Fruit fly (Drosophila melanogaster) whole organism, embryonic: ENCODE results near the gene Atpalpha.

Experiments
- Adf1 ChIP-seq: fragments of 200-800 bp; sonication (Bioruptor generic); IDR thresholded peaks from 2 replicates; pipeline ENCODE4 v1.3.6; 2022; ENCODE audit warnings: missing biosample characterization, missing genetic modification characterization
- BtbVII ChIP-seq: fragments of 200-800 bp; sonication (Bioruptor generic); optimal IDR thresholded peaks from 3 replicates; lab custom pipeline; 2017; ENCODE audit warnings: missing biosample characterization, mild to moderate bottlenecking, missing genetic modification characterization
- CG10462 ChIP-seq: fragments of 200-800 bp; sonication (Bioruptor generic); optimal IDR thresholded peaks from 2 replicates; lab custom pipeline; 2016; ENCODE audit warnings: missing biosample characterization, missing genetic modification characterization
- CG11247 ChIP-seq: fragments of 200-800 bp; sonication (Bioruptor generic); IDR thresholded peaks from 2 replicates; pipeline ENCODE4 v1.3.6; 2022; ENCODE audit warnings: missing biosample characterization, missing genetic modification characterization
- CG12942 ChIP-seq: fragments of 200-800 bp; sonication (Bioruptor generic); optimal IDR thresholded peaks from 3 replicates; lab custom pipeline; 2016; ENCODE audit warnings: missing biosample characterization, missing genetic modification characterization
- CG13296 ChIP-seq: fragments of 200-800 bp; sonication (Bioruptor generic); optimal IDR thresholded peaks from 3 replicates; lab custom pipeline; 2018; ENCODE audit warnings: missing biosample characterization, mild to moderate bottlenecking, missing genetic modification characterization
- CG13775 ChIP-seq: fragments of 200-800 bp; sonication (Bioruptor generic); optimal IDR thresholded peaks from 3 replicates; lab custom pipeline; 2017; ENCODE audit warnings: missing biosample characterization, mild to moderate bottlenecking, missing genetic modification characterization
- CG15514 ChIP-seq: fragments of 200-800 bp; sonication (Bioruptor generic); optimal IDR thresholded peaks from 3 replicates; lab custom pipeline; 2017; ENCODE audit warnings: missing biosample characterization, missing genetic modification characterization, mild to moderate bottlenecking, moderate library complexity, missing genetic modification reagents
- CG16863 ChIP-seq: fragments of 200-800 bp; sonication (Bioruptor generic); optimal IDR thresholded peaks from 3 replicates; lab custom pipeline; 2016; ENCODE audit warnings: missing biosample characterization, missing genetic modification characterization
- CG18262 ChIP-seq: fragments of 200-800 bp; optimal IDR thresholded peaks from 3 replicates; lab custom pipeline; 2019; ENCODE audit warnings: missing biosample characterization, mild to moderate bottlenecking, missing genetic modification characterization, moderate library complexity
- CG2129 ChIP-seq: fragments of 200-800 bp; sonication (Bioruptor generic); IDR thresholded peaks from 2 replicates; pipeline ENCODE4 v1.3.6; 2022; ENCODE audit warnings: missing biosample characterization, missing genetic modification characterization; ENCODE audit not compliant: partially characterized antibody
- CG3163 ChIP-seq: fragments of 200-800 bp; sonication (Bioruptor generic); optimal IDR thresholded peaks from 3 replicates; lab custom pipeline; 2016; ENCODE audit warnings: missing biosample characterization, missing genetic modification characterization
- CG32772 ChIP-seq: fragments of 200-800 bp; sonication (Bioruptor generic); IDR thresholded peaks from 2 replicates; pipeline ENCODE4 v1.3.6; 2022; ENCODE audit warnings: missing biosample characterization, missing genetic modification characterization
- CG33213 ChIP-seq: fragments of 200-800 bp; sonication (Bioruptor generic); optimal IDR thresholded peaks from 3 replicates; lab custom pipeline; 2016; ENCODE audit warnings: missing biosample characterization, missing genetic modification characterization
- CG43689 ChIP-seq: fragments of 200-800 bp; sonication (Bioruptor generic); IDR thresholded peaks from 2 replicates; pipeline ENCODE4 v1.3.6; 2022; ENCODE audit warnings: missing biosample characterization, missing genetic modification characterization
- CG6765 ChIP-seq: fragments of 200-800 bp; sonication (Bioruptor generic); optimal IDR thresholded peaks from 3 replicates; lab custom pipeline; 2017; ENCODE audit warnings: missing biosample characterization, mild to moderate bottlenecking, missing genetic modification characterization
- CG7372 ChIP-seq: fragments of 200-800 bp; sonication (Bioruptor generic); IDR thresholded peaks from 2 replicates; pipeline ENCODE4 v1.3.6; 2022; ENCODE audit warnings: missing biosample characterization, missing genetic modification characterization
- CG7928 ChIP-seq: fragments of 200-800 bp; sonication (Bioruptor generic); optimal IDR thresholded peaks from 2 replicates; lab custom pipeline; 2017; ENCODE audit warnings: missing biosample characterization, mild to moderate bottlenecking, missing genetic modification characterization
- CG7963 ChIP-seq: fragments of 200-800 bp; sonication (Bioruptor generic); IDR thresholded peaks from 3 replicates; pipeline ENCODE4 v1.3.6; 2022; ENCODE audit warnings: missing biosample characterization, missing genetic modification characterization; ENCODE audit not compliant: partially characterized antibody
- CG8089 ChIP-seq: fragments of 200-800 bp; sonication (Bioruptor generic); optimal IDR thresholded peaks from 3 replicates; lab custom pipeline; 2016; ENCODE audit warnings: missing biosample characterization, missing genetic modification characterization
- CG8944 ChIP-seq: fragments of 200-800 bp; sonication (Bioruptor generic); optimal IDR thresholded peaks from 3 replicates; lab custom pipeline; 2016; ENCODE audit warnings: missing biosample characterization, missing genetic modification characterization
- CG9817 ChIP-seq: fragments of 200-800 bp; sonication (Bioruptor generic); optimal IDR thresholded peaks from 2 replicates; lab custom pipeline; 2018; ENCODE audit warnings: missing biosample characterization, mild to moderate bottlenecking, missing genetic modification characterization, moderate library complexity
- CG9932 ChIP-seq: fragments of 200-800 bp; sonication (Bioruptor generic); IDR thresholded peaks from 2 replicates; pipeline ENCODE4 v1.3.6; 2022; ENCODE audit warnings: missing biosample characterization, missing genetic modification characterization
- Dfd ChIP-seq, 2 experiments: fragments of >200 bp; optimal IDR thresholded peaks; 2 replicates each; lab custom pipeline; 2017; ENCODE audit warnings: missing biosample characterization in 2 of 2, missing genetic modification characterization in 2 of 2
- Gug ChIP-seq: fragments of 200-800 bp; sonication (Bioruptor generic); IDR thresholded peaks from 4 replicates; pipeline ENCODE4 v1.3.6; 2022; ENCODE audit warnings: missing biosample characterization, missing genetic modification characterization
- Hsf ChIP-seq: fragments of 200-800 bp; sonication (Bioruptor generic); optimal IDR thresholded peaks from 3 replicates; lab custom pipeline; 2016; ENCODE audit warnings: missing biosample characterization, missing genetic modification characterization
- Lim3 ChIP-seq: fragments of 200-800 bp; sonication (Bioruptor generic); IDR thresholded peaks from 2 replicates; pipeline ENCODE4 v1.3.6; 2022; ENCODE audit warnings: missing biosample characterization, missing genetic modification characterization
- Lpt ChIP-seq: fragments of >200 bp; optimal IDR thresholded peaks from 2 replicates; lab custom pipeline; 2018; ENCODE audit warnings: missing biosample characterization, missing genetic modification characterization
- Nf-YC ChIP-seq: fragments of 200-800 bp; optimal IDR thresholded peaks from 3 replicates; lab custom pipeline; 2019; ENCODE audit warnings: missing biosample characterization, mild to moderate bottlenecking, missing genetic modification characterization, moderate library complexity
- Sin3A ChIP-seq: fragments of >200 bp; optimal IDR thresholded peaks from 2 replicates; lab custom pipeline; 2018
- Ssrp ChIP-seq: fragments of 200-800 bp; sonication (Bioruptor generic); optimal IDR thresholded peaks from 2 replicates; lab custom pipeline; 2018; ENCODE audit warnings: missing biosample characterization, mild to moderate bottlenecking, missing genetic modification characterization, moderate library complexity
- ab ChIP-seq: fragments of 200-800 bp; sonication (Bioruptor generic); optimal IDR thresholded peaks from 2 replicates; lab custom pipeline; 2016; ENCODE audit warnings: missing biosample characterization, missing genetic modification characterization
- cas ChIP-seq: fragments of 200-800 bp; sonication (Bioruptor generic); IDR thresholded peaks from 2 replicates; pipeline ENCODE4 v1.3.6; 2022; ENCODE audit warnings: missing biosample characterization, missing genetic modification characterization
- chinmo ChIP-seq: fragments of 200-800 bp; sonication (Bioruptor generic); IDR thresholded peaks from 4 replicates; pipeline ENCODE4 v1.3.6; 2022; ENCODE audit warnings: missing biosample characterization, missing genetic modification characterization; ENCODE audit not compliant: partially characterized antibody
- ci ChIP-seq: fragments of 200-800 bp; sonication (Bioruptor generic); IDR thresholded peaks from 3 replicates; pipeline ENCODE4 v1.3.6; 2022; ENCODE audit warnings: missing biosample characterization, missing genetic modification characterization
- danr ChIP-seq: fragments of 200-800 bp; sonication (Bioruptor generic); IDR thresholded peaks from 2 replicates; pipeline ENCODE4 v1.3.6; 2022; ENCODE audit warnings: missing biosample characterization, missing genetic modification characterization
- dysf ChIP-seq: fragments of 200-800 bp; sonication (Bioruptor generic); IDR thresholded peaks from 3 replicates; pipeline ENCODE4 v1.3.6; 2022; ENCODE audit warnings: missing biosample characterization, missing genetic modification characterization
- grn ChIP-seq: fragments of 200-800 bp; sonication (Bioruptor generic); optimal IDR thresholded peaks from 3 replicates; lab custom pipeline; 2017; ENCODE audit warnings: missing biosample characterization, missing genetic modification characterization
- gsb ChIP-seq: fragments of 200-800 bp; sonication (Bioruptor generic); IDR thresholded peaks from 2 replicates; pipeline ENCODE4 v1.3.6; 2022; ENCODE audit warnings: missing biosample characterization, missing genetic modification characterization
- jing ChIP-seq: fragments of 200-800 bp; sonication (Bioruptor generic); optimal IDR thresholded peaks from 2 replicates; lab custom pipeline; 2018; ENCODE audit warnings: missing biosample characterization, mild to moderate bottlenecking, missing genetic modification characterization
- knrl ChIP-seq: fragments of 200-800 bp; sonication (Bioruptor generic); IDR thresholded peaks from 3 replicates; pipeline ENCODE4 v1.3.6; 2022; ENCODE audit warnings: missing biosample characterization, missing genetic modification characterization; ENCODE audit not compliant: partially characterized antibody
- lilli ChIP-seq: fragments of 200-800 bp; sonication (Bioruptor generic); optimal IDR thresholded peaks from 3 replicates; lab custom pipeline; 2016; ENCODE audit warnings: missing biosample characterization, missing genetic modification characterization
- nerfin-1 ChIP-seq: fragments of 200-800 bp; sonication (Bioruptor generic); optimal IDR thresholded peaks from 3 replicates; lab custom pipeline; 2019; ENCODE audit warnings: missing biosample characterization, mild to moderate bottlenecking, missing genetic modification characterization, moderate library complexity
- pho ChIP-seq: fragments of 200-800 bp; sonication (Bioruptor generic); optimal IDR thresholded peaks from 2 replicates; lab custom pipeline; 2016; ENCODE audit warnings: missing biosample characterization, missing genetic modification characterization
- pros ChIP-seq: fragments of 200-800 bp; sonication (Bioruptor generic); optimal IDR thresholded peaks from 3 replicates; lab custom pipeline; 2019; ENCODE audit warnings: missing biosample characterization, mild to moderate bottlenecking, missing genetic modification characterization, moderate library complexity
- pzg ChIP-seq: fragments of 200-800 bp; sonication (Bioruptor generic); optimal IDR thresholded peaks from 3 replicates; lab custom pipeline; 2018; ENCODE audit warnings: missing biosample characterization, mild to moderate bottlenecking, missing genetic modification characterization, moderate library complexity
- repo ChIP-seq: fragments of 200-800 bp; sonication (Bioruptor generic); optimal IDR thresholded peaks from 2 replicates; lab custom pipeline; 2016; ENCODE audit warnings: missing biosample characterization, missing genetic modification characterization
- slou ChIP-seq: fragments of 200-800 bp; sonication (Bioruptor generic); optimal IDR thresholded peaks from 3 replicates; lab custom pipeline; 2016; ENCODE audit warnings: missing biosample characterization, missing genetic modification characterization
- sob ChIP-seq: fragments of 200-800 bp; sonication (Bioruptor generic); IDR thresholded peaks from 2 replicates; pipeline ENCODE4 v1.3.6; 2022; ENCODE audit warnings: missing biosample characterization, missing genetic modification characterization
- stwl ChIP-seq: fragments of 200-800 bp; sonication (Bioruptor generic); optimal IDR thresholded peaks from 3 replicates; lab custom pipeline; 2018; ENCODE audit warnings: missing biosample characterization, mild to moderate bottlenecking, missing genetic modification characterization, moderate library complexity
- tio ChIP-seq: fragments of 200-800 bp; sonication (Bioruptor generic); optimal IDR thresholded peaks from 2 replicates; lab custom pipeline; 2017; ENCODE audit warnings: missing biosample characterization, missing genetic modification characterization, inconsistent platforms
- usp ChIP-seq: fragments of >200 bp; optimal IDR thresholded peaks from 2 replicates; lab custom pipeline; 2017; ENCODE audit warnings: missing biosample characterization, missing genetic modification characterization

The Atpalpha gene

dm6 chr3R:20946774-20947173 lies 1.7 kb upstream of the Atpalpha start (continued):
- no peak for TF ChIP-seq slou (GFP tag; lab: Kevin White, UChicago)
- no peak for TF ChIP-seq nerfin-1 (tag; lab: Kevin White, UChicago)
- TF ChIP-seq CG10462 (GFP tag; lab: Kevin White, UChicago) = no peak
- no peak for TF ChIP-seq CG18262 (tag; lab: Kevin White, UChicago)
- TF ChIP-seq pho (GFP tag; lab: Kevin White, UChicago) = no peak
- no peak for TF ChIP-seq ci (GFP tag; lab: Robert Waterston, UW)
- no peak for TF ChIP-seq CG13775
- no peak for TF ChIP-seq jing

- no peak for TF ChIP-seq CG13296 (GFP tag; lab: Kevin White, UChicago)
- no peak for TF ChIP-seq CG12942 (GFP tag; lab: Kevin White, UChicago)
- TF ChIP-seq BtbVII (GFP tag; lab: Kevin White, UChicago) = no peak
- TF ChIP-seq CG3163 (GFP tag; lab: Kevin White, UChicago) = peak; percentile 35
- TF ChIP-seq CG9817 (tag; lab: Kevin White, UChicago) = peak; percentile 49
- TF ChIP-seq chinmo (GFP tag; lab: Robert Waterston, UW) = no peak
- TF ChIP-seq CG15514 (GFP tag; lab: Kevin White, UChicago) = peak; percentile 23
- no peak for TF ChIP-seq Lim3 (GFP tag; lab: Robert Waterston, UW)
- no peak; the same call in 2 of the 3 replicates for TF ChIP-seq knrl (GFP tag; lab: Robert Waterston, UW)
- TF ChIP-seq CG8089 = peak; percentile 1
- no peak for TF ChIP-seq cas (GFP tag; lab: Robert Waterston, UW)
- TF ChIP-seq pros (GFP tag; lab: Kevin White, UChicago) = no peak
- no peak for TF ChIP-seq Gug (GFP tag; lab: Robert Waterston, UW)
- TF ChIP-seq tio (GFP tag; lab: Kevin White, UChicago) = no peak
- TF ChIP-seq slou (GFP tag; lab: Kevin White, UChicago) = peak; percentile 25
- no peak for TF ChIP-seq ab (GFP tag; lab: Kevin White, UChicago)
- TF ChIP-seq CG7372 (GFP tag; lab: Robert Waterston, UW) = no peak
- TF ChIP-seq usp (GFP tag; lab: Kevin White, UChicago) = no peak
- no peak for TF ChIP-seq Dfd (GFP tag; optimal IDR thresholded peaks at IDR 0.05; lab: Kevin White, UChicago)
- no peak for TF ChIP-seq grn (GFP tag; lab: Kevin White, UChicago)
- TF ChIP-seq dysf (GFP tag; lab: Robert Waterston, UW) = peak; percentile 56
- no peak for TF ChIP-seq CG7928 (GFP tag; lab: Kevin White, UChicago)
- TF ChIP-seq CG33213 (GFP tag; lab: Kevin White, UChicago) = peak; percentile 63
- TF ChIP-seq CG7963 (GFP tag; lab: Robert Waterston, UW) = no peak
- TF ChIP-seq CG32772 (GFP tag; lab: Robert Waterston, UW) = no peak
- TF ChIP-seq CG16863 (GFP tag; lab: Kevin White, UChicago) = no peak
- no peak for TF ChIP-seq gsb (GFP tag; lab: Robert Waterston, UW)
- peak; percentile 62; the same call in 1 of the 2 replicates for TF ChIP-seq CG11247 (GFP tag; lab: Robert Waterston, UW)
- TF ChIP-seq CG43689 (GFP tag; lab: Robert Waterston, UW) = no peak
- TF ChIP-seq Nf-YC = no peak
- no peak for TF ChIP-seq Lpt (GFP tag; lab: Kevin White, UChicago)
- TF ChIP-seq lilli = peak; percentile 40
- no peak for TF ChIP-seq Adf1 (GFP tag; lab: Robert Waterston, UW)
- TF ChIP-seq CG9932 (GFP tag; lab: Robert Waterston, UW) = peak; percentile 68
- TF ChIP-seq Hsf (GFP tag; lab: Kevin White, UChicago) = peak; percentile 46
- no peak for TF ChIP-seq repo (GFP tag; lab: Kevin White, UChicago)
- no peak for TF ChIP-seq danr (GFP tag; lab: Robert Waterston, UW)
- no peak for TF ChIP-seq Ssrp (tag; lab: Kevin White, UChicago)
- TF ChIP-seq Sin3A (lab: Kevin White, UChicago) = no peak
- no peak for TF ChIP-seq CG8944 (GFP tag; lab: Kevin White, UChicago)
- peak; percentile 53 for TF ChIP-seq pzg (GFP tag; lab: Kevin White, UChicago)
- TF ChIP-seq CG6765 (GFP tag; lab: Kevin White, UChicago) = no peak
- no peak for TF ChIP-seq stwl (tag; lab: Kevin White, UChicago)
- no peak for TF ChIP-seq CG2129
- peak; percentile 66 for TF ChIP-seq sob (GFP tag; lab: Robert Waterston, UW)
Measured at dm6 chr3R:20947991-20948407, 515 bp upstream of the Atpalpha start.
